Fruit fly (Drosophila melanogaster) whole organism, embryonic: ENCODE results near the gene CG9328.

Experiments
- Awh ChIP-seq: fragments of 200-800 bp; sonication (Bioruptor generic); IDR thresholded peaks from 2 replicates; pipeline ENCODE4, ENCODE4 v1.3.6; 2022; ENCODE audit warnings: missing biosample characterization, missing genetic modification characterization
- B-H1 ChIP-seq: fragments of 200-800 bp; sonication (Bioruptor generic); IDR thresholded peaks from 3 replicates; pipeline ENCODE4 v1.3.6; 2022; ENCODE audit warnings: missing biosample characterization, missing genetic modification characterization
- CG10274 ChIP-seq: fragments of 200-800 bp; sonication (Bioruptor generic); optimal IDR thresholded peaks from 3 replicates; lab custom pipeline; 2017; ENCODE audit warnings: missing biosample characterization, mild to moderate bottlenecking, missing genetic modification characterization
- CG10959 ChIP-seq: fragments of 200-800 bp; sonication (Bioruptor generic); IDR thresholded peaks from 2 replicates; pipeline ENCODE4 v1.3.6; 2022; ENCODE audit warnings: missing biosample characterization, missing genetic modification characterization
- CG11504 ChIP-seq: fragments of 200-800 bp; sonication (Bioruptor generic); optimal IDR thresholded peaks from 3 replicates; lab custom pipeline; 2019; ENCODE audit warnings: missing biosample characterization, mild to moderate bottlenecking, missing genetic modification characterization, moderate library complexity
- CG11696 ChIP-seq: fragments of 200-800 bp; sonication (Bioruptor generic); IDR thresholded peaks from 2 replicates; pipeline ENCODE4 v1.3.6; 2022; ENCODE audit warnings: missing biosample characterization, missing genetic modification characterization
- CG12236 ChIP-seq: fragments of 200-800 bp; sonication (Bioruptor generic); optimal IDR thresholded peaks from 2 replicates; lab custom pipeline; 2016; ENCODE audit warnings: missing biosample characterization, missing genetic modification characterization
- CG13624 ChIP-seq: fragments of 200-800 bp; sonication (Bioruptor generic); optimal IDR thresholded peaks from 2 replicates; lab custom pipeline; 2016; ENCODE audit warnings: missing biosample characterization, missing genetic modification characterization
- CG14667 ChIP-seq: fragments of 200-800 bp; sonication (Bioruptor generic); IDR thresholded peaks from 2 replicates; pipeline ENCODE4 v1.3.6; 2022; ENCODE audit warnings: missing biosample characterization, missing genetic modification characterization
- CG17829 ChIP-seq: fragments of 200-800 bp; optimal IDR thresholded peaks from 2 replicates; lab custom pipeline; 2019; ENCODE audit warnings: missing biosample characterization, mild to moderate bottlenecking, missing genetic modification characterization, moderate library complexity
- CG2199 ChIP-seq: fragments of 200-800 bp; sonication (Bioruptor generic); IDR thresholded peaks from 3 replicates; pipeline ENCODE4 v1.3.6; 2022; ENCODE audit warnings: missing biosample characterization, missing genetic modification characterization
- CG30431 ChIP-seq: fragments of 200-800 bp; sonication (Bioruptor generic); optimal IDR thresholded peaks from 2 replicates; lab custom pipeline; 2017; ENCODE audit warnings: missing biosample characterization, missing genetic modification characterization
- CG32772 ChIP-seq: fragments of 200-800 bp; sonication (Bioruptor generic); IDR thresholded peaks from 2 replicates; pipeline ENCODE4 v1.3.6; 2022; ENCODE audit warnings: missing biosample characterization, missing genetic modification characterization
- CG34376 ChIP-seq: fragments of 200-800 bp; sonication (Bioruptor generic); optimal IDR thresholded peaks from 2 replicates; lab custom pipeline; 2018; ENCODE audit warnings: missing biosample characterization, mild to moderate bottlenecking, missing genetic modification characterization
- CG4424 ChIP-seq: fragments of 200-800 bp; sonication (Bioruptor generic); optimal IDR thresholded peaks from 3 replicates; lab custom pipeline; 2016; ENCODE audit warnings: missing biosample characterization, missing genetic modification characterization
- CG7786 ChIP-seq: fragments of 200-800 bp; sonication (Bioruptor generic); optimal IDR thresholded peaks from 2 replicates; lab custom pipeline; 2016; ENCODE audit warnings: missing biosample characterization, missing genetic modification characterization
- CG7928 ChIP-seq: fragments of 200-800 bp; sonication (Bioruptor generic); optimal IDR thresholded peaks from 2 replicates; lab custom pipeline; 2017; ENCODE audit warnings: missing biosample characterization, mild to moderate bottlenecking, missing genetic modification characterization
- CG8765 ChIP-seq: fragments of 200-800 bp; sonication (Bioruptor generic); IDR thresholded peaks from 2 replicates; pipeline ENCODE4 v1.3.6; 2022; ENCODE audit warnings: missing biosample characterization, missing genetic modification characterization
- CG8924 ChIP-seq: fragments of 200-800 bp; optimal IDR thresholded peaks from 3 replicates; lab custom pipeline; 2019; ENCODE audit warnings: missing biosample characterization, mild to moderate bottlenecking, missing genetic modification characterization, moderate library complexity
- CG9876 ChIP-seq: fragments of 200-800 bp; sonication (Bioruptor generic); optimal IDR thresholded peaks from 2 replicates; lab custom pipeline; 2016; ENCODE audit warnings: missing biosample characterization, missing genetic modification characterization
- Elba2 ChIP-seq: fragments of 200-800 bp; sonication (Bioruptor generic); optimal IDR thresholded peaks from 3 replicates; lab custom pipeline; 2016; ENCODE audit warnings: missing biosample characterization, missing genetic modification characterization
- HLH54F ChIP-seq: fragments of 200-800 bp; sonication (Bioruptor generic); optimal IDR thresholded peaks from 3 replicates; lab custom pipeline; 2016; ENCODE audit warnings: missing biosample characterization, missing genetic modification characterization
- Hey ChIP-seq: fragments of 200-800 bp; sonication (Bioruptor generic); optimal IDR thresholded peaks from 3 replicates; lab custom pipeline; 2018; ENCODE audit warnings: missing biosample characterization, mild to moderate bottlenecking, missing genetic modification characterization
- Hr39 ChIP-seq: fragments of >200 bp; optimal IDR thresholded peaks from 2 replicates; lab custom pipeline; 2017
- Mes4 ChIP-seq: fragments of 200-800 bp; sonication (Bioruptor generic); optimal IDR thresholded peaks from 2 replicates; lab custom pipeline; 2016; ENCODE audit warnings: missing biosample characterization, missing genetic modification characterization
- Nf-YA ChIP-seq: fragments of 200-800 bp; sonication (Bioruptor generic); IDR thresholded peaks from 2 replicates; pipeline ENCODE4 v1.3.6; 2022; ENCODE audit warnings: missing biosample characterization, missing genetic modification characterization
- Poxn ChIP-seq: fragments of 200-800 bp; sonication (Bioruptor generic); IDR thresholded peaks from 2 replicates; pipeline ENCODE4 v1.3.6; 2022; ENCODE audit warnings: missing biosample characterization, missing genetic modification characterization
- Ptx1 ChIP-seq: fragments of 200-800 bp; sonication (Bioruptor generic); IDR thresholded peaks from 2 replicates; pipeline ENCODE4 v1.3.6; 2022; ENCODE audit warnings: missing biosample characterization, missing genetic modification characterization
- Side ChIP-seq: fragments of 200-800 bp; sonication (Bioruptor generic); optimal IDR thresholded peaks from 2 replicates; lab custom pipeline; 2016; ENCODE audit warnings: missing biosample characterization, missing genetic modification characterization
- Tbp ChIP-seq: fragments of >200 bp; optimal IDR thresholded peaks from 2 replicates; lab custom pipeline; 2018; ENCODE audit warnings: missing biosample characterization, missing genetic modification characterization
- ara ChIP-seq: fragments of 200-800 bp; sonication (Bioruptor generic); IDR thresholded peaks from 2 replicates; pipeline ENCODE4 v1.3.6; 2022; ENCODE audit warnings: missing biosample characterization, missing genetic modification characterization
- bsh ChIP-seq, 2 experiments: fragments of 200-800 bp; sonication (Bioruptor generic); optimal IDR thresholded peaks; 2 replicates each; lab custom pipeline; 2017 to 2018; ENCODE audit warnings: mild to moderate bottlenecking in 2 of 2, missing biosample characterization in 2 of 2, missing genetic modification characterization in 2 of 2, moderate library complexity in 1 of 2
- crol ChIP-seq: fragments of 200-800 bp; sonication (Bioruptor generic); IDR thresholded peaks from 2 replicates; pipeline ENCODE4 v1.3.6; 2022; ENCODE audit warnings: missing biosample characterization, missing genetic modification characterization
- en ChIP-seq: fragments of 200-800 bp; sonication (Bioruptor generic); optimal IDR thresholded peaks from 2 replicates; lab custom pipeline; 2016; ENCODE audit warnings: missing biosample characterization, missing genetic modification characterization
- fu2 ChIP-seq: fragments of 200-800 bp; sonication (Bioruptor generic); optimal IDR thresholded peaks from 2 replicates; lab custom pipeline; 2016; ENCODE audit warnings: missing biosample characterization, missing genetic modification characterization
- gfzf ChIP-seq: fragments of 200-800 bp; sonication (Bioruptor generic); optimal IDR thresholded peaks from 2 replicates; lab custom pipeline; 2016; ENCODE audit warnings: missing biosample characterization, mild to moderate bottlenecking, missing genetic modification characterization, moderate library complexity
- gsb ChIP-seq: fragments of 200-800 bp; sonication (Bioruptor generic); IDR thresholded peaks from 2 replicates; pipeline ENCODE4 v1.3.6; 2022; ENCODE audit warnings: missing biosample characterization, missing genetic modification characterization
- knrl ChIP-seq: fragments of 200-800 bp; sonication (Bioruptor generic); IDR thresholded peaks from 3 replicates; pipeline ENCODE4 v1.3.6; 2022; ENCODE audit warnings: missing biosample characterization, missing genetic modification characterization; ENCODE audit not compliant: partially characterized antibody
- mld ChIP-seq: fragments of 200-800 bp; sonication (Bioruptor generic); IDR thresholded peaks from 3 replicates; pipeline ENCODE4 v1.3.6; 2022; ENCODE audit warnings: missing biosample characterization, missing genetic modification characterization; ENCODE audit not compliant: partially characterized antibody
- nom ChIP-seq: fragments of 200-800 bp; sonication (Bioruptor generic); optimal IDR thresholded peaks from 2 replicates; lab custom pipeline; 2017; ENCODE audit warnings: missing biosample characterization, missing genetic modification characterization, mild to moderate bottlenecking, moderate library complexity, missing genetic modification reagents
- p53 ChIP-seq: fragments of 200-800 bp; sonication (Bioruptor generic); optimal IDR thresholded peaks from 2 replicates; lab custom pipeline; 2016; ENCODE audit warnings: missing biosample characterization, missing genetic modification characterization
- pfk ChIP-seq: fragments of 200-800 bp; sonication (Bioruptor generic); optimal IDR thresholded peaks from 2 replicates; lab custom pipeline; 2018; ENCODE audit warnings: missing biosample characterization, mild to moderate bottlenecking, missing genetic modification characterization, moderate library complexity
- pita ChIP-seq: fragments of 200-800 bp; sonication (Bioruptor generic); optimal IDR thresholded peaks from 2 replicates; lab custom pipeline; 2017; ENCODE audit warnings: missing biosample characterization, mild to moderate bottlenecking, missing genetic modification characterization
- pros ChIP-seq: fragments of 200-800 bp; sonication (Bioruptor generic); optimal IDR thresholded peaks from 3 replicates; lab custom pipeline; 2019; ENCODE audit warnings: missing biosample characterization, mild to moderate bottlenecking, missing genetic modification characterization, moderate library complexity
- rib ChIP-seq: fragments of 200-800 bp; sonication (Bioruptor generic); IDR thresholded peaks from 2 replicates; pipeline ENCODE4 v1.3.6; 2022; ENCODE audit warnings: missing biosample characterization, missing genetic modification characterization
- row ChIP-seq: fragments of 200-800 bp; sonication (Bioruptor generic); IDR thresholded peaks from 3 replicates; pipeline ENCODE4 v1.3.6; 2022; ENCODE audit warnings: missing biosample characterization, missing genetic modification characterization
- schlank ChIP-seq: fragments of 200-800 bp; sonication (Bioruptor generic); optimal IDR thresholded peaks from 2 replicates; lab custom pipeline; 2018; ENCODE audit warnings: missing biosample characterization, mild to moderate bottlenecking, missing genetic modification characterization
- sim ChIP-seq: fragments of 200-800 bp; sonication (Bioruptor generic); IDR thresholded peaks from 2 replicates; pipeline ENCODE4 v1.3.6; 2022; ENCODE audit warnings: missing biosample characterization, missing genetic modification characterization
- slou ChIP-seq: fragments of 200-800 bp; sonication (Bioruptor generic); optimal IDR thresholded peaks from 3 replicates; lab custom pipeline; 2016; ENCODE audit warnings: missing biosample characterization, missing genetic modification characterization
- sr ChIP-seq: fragments of 200-800 bp; sonication (Bioruptor generic); IDR thresholded peaks from 3 replicates; pipeline ENCODE4 v1.3.6; 2022; ENCODE audit warnings: missing biosample characterization, missing genetic modification characterization
- ttk ChIP-seq: fragments of 200-800 bp; sonication (Bioruptor generic); IDR thresholded peaks from 2 replicates; pipeline ENCODE4 v2.1.2; 2022; ENCODE audit warnings: missing biosample characterization, missing genetic modification characterization
- vfl ChIP-seq: fragments of 200-800 bp; sonication (Bioruptor generic); optimal IDR thresholded peaks from 2 replicates; lab custom pipeline; 2016; ENCODE audit warnings: missing biosample characterization, missing genetic modification characterization

The CG9328 gene

DNA sequence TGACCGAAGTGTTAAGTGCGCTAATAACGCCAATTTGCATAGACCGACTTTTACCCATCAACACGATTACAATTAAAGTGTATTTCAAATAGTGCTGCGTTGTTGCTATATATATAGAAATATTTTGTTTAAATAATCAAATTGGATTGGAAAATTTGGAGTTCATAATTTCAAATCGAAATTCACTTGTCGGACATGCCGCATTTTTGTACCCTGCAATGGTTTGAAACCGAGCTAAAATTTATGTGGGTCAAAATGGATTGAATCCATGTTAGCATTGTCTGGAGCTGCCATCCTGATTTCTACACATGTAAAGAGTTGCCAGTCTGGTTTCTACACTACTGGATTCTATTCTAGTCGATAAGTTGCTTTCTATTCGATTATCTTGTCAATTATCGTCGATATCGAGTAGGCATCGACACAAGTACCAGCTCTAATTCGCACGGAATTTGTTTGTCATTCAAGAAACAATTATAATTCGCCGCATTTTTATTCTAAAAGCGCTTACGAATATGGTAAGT, 10.2 kb upstream of the CG9328 start, which contains the start of gene Pomp (continued):
- TF ChIP-seq Hr39 (no peak), Side (peak; percentile 57), Poxn (GFP tag; lab: Robert Waterston, UW) (no peak), CG9876 (GFP tag; lab: Kevin White, UChicago) (no peak), pros (GFP tag; lab: Kevin White, UChicago) (no peak), HLH54F (GFP tag; lab: Kevin White, UChicago) (peak; percentile 62), knrl (peak; percentile 64; the same call in 2 of the 3 replicates), row (GFP tag; lab: Robert Waterston, UW) (peak; percentile 90), CG17829 (tag; lab: Kevin White, UChicago) (peak; percentile 92), pita (GFP tag; lab: Kevin White, UChicago) (peak; percentile 95), Nf-YA (GFP tag; lab: Robert Waterston, UW) (peak; percentile 84), nom (GFP tag; lab: Kevin White, UChicago) (no peak), Hey (tag; lab: Kevin White, UChicago) (no peak), Ptx1 (GFP tag; lab: Robert Waterston, UW) (peak; percentile 85), Tbp (GFP tag; lab: Kevin White, UChicago) (no peak), CG11696 (peak; percentile 69), gfzf (GFP tag; lab: Kevin White, UChicago) (peak; percentile 47), mld (no peak), ttk (GFP tag; lab: Robert Waterston, UW) (peak; percentile 84), fu2 (GFP tag; lab: Kevin White, UChicago) (peak; percentile 42), CG7786 (peak; percentile 57), Elba2 (no peak), CG4424 (GFP tag; lab: Kevin White, UChicago) (peak; percentile 84), Mes4 (GFP tag; lab: Kevin White, UChicago) (peak; percentile 29), schlank (peak; percentile 62), bsh (GFP tag; optimal IDR thresholded peaks at IDR 0.05; lab: Kevin White, UChicago) (peak in 1 of 2 experiments; percentile 81), CG10274 (GFP tag; lab: Kevin White, UChicago) (peak; percentile 97), CG12236 (GFP tag; lab: Kevin White, UChicago) (no peak), ara (GFP tag; lab: Robert Waterston, UW) (peak; percentile 86), CG14667 (GFP tag; lab: Robert Waterston, UW) (peak; percentile 82), pfk (no peak), p53 (GFP tag; lab: Kevin White, UChicago) (peak; percentile 62), CG10959 (peak; percentile 71), CG30431 (GFP tag; lab: Kevin White, UChicago) (peak; percentile 72), rib (peak; percentile 86), CG13624 (GFP tag; lab: Kevin White, UChicago) (peak; percentile 38), crol (GFP tag; lab: Robert Waterston, UW) (peak; percentile 35; the same call in 1 of the 2 replicates), CG7928 (GFP tag; lab: Kevin White, UChicago) (peak; percentile 41), sr (peak; percentile 56; the same call in 2 of the 3 replicates), en (GFP tag; lab: Kevin White, UChicago) (peak; percentile 9), CG8924 (tag; lab: Kevin White, UChicago) (peak; percentile 84), CG32772 (GFP tag; lab: Robert Waterston, UW) (peak; percentile 76), CG2199 (GFP tag; lab: Robert Waterston, UW) (peak; percentile 83), slou (GFP tag; lab: Kevin White, UChicago) (peak; percentile 81), Awh (peak; percentile 79), B-H1 (GFP tag; lab: Robert Waterston, UW) (peak; percentile 81), CG34376 (GFP tag; lab: Kevin White, UChicago) (peak; percentile 29), CG8765 (peak; percentile 73), gsb (GFP tag; lab: Robert Waterston, UW) (peak; percentile 69), CG11504 (tag; lab: Kevin White, UChicago) (peak; percentile 88), vfl (GFP tag; lab: Kevin White, UChicago) (peak; percentile 74), sim (GFP tag; lab: Robert Waterston, UW) (peak; percentile 80)
